Worm (Caenorhabditis elegans) whole organism, L3 larva: ENCODE results near the gene T28F3.8.

Experiments used
- fkh-2 ChIP-seq: fragments of 150-350 bp; optimal IDR thresholded peaks from 2 replicates; lab custom pipeline; 2014; ENCODE audit warnings: missing biosample characterization, missing genetic modification reagents, missing genetic modification characterization
- mdl-1 ChIP-seq: fragments of 150-350 bp; optimal IDR thresholded peaks from 2 replicates; lab custom pipeline; 2014; ENCODE audit warnings: missing biosample characterization, missing genetic modification characterization
- nhr-28 ChIP-seq: fragments of 150-350 bp; optimal IDR thresholded peaks from 2 replicates; lab custom pipeline; 2014; ENCODE audit warnings: missing biosample characterization, missing genetic modification characterization
- skn-1 ChIP-seq: fragments of 150-350 bp; optimal IDR thresholded peaks from 2 replicates; lab custom pipeline; 2014; ENCODE audit warnings: missing biosample characterization, missing genetic modification characterization

ce11 chrIV:17292350-17292749 lies 14.8 kb downstream of the T28F3.8 start:
- TF ChIP-seq skn-1 (tag; lab: Kevin White, UChicago) (no peak), mdl-1 (tag; lab: Kevin White, UChicago) (no peak), fkh-2 (no peak), nhr-28 (no peak)
